Worm (Caenorhabditis elegans) whole organism, L4/young adult: ENCODE measurements around the gene nsun-1.

Experiments used
- W03F9.2 ChIP-seq: fragments of 150-350 bp; optimal IDR thresholded peaks from 2 replicates; lab custom pipeline; 2014; ENCODE audit warnings: missing biosample characterization, missing genetic modification characterization
- dao-5 ChIP-seq: sonication (generic microtip); optimal IDR thresholded peaks from 2 replicates; lab custom pipeline; 2016; ENCODE audit warnings: missing genotype, missing genetic modification characterization, moderate library complexity, missing compliant biosample characterization

DNA sequence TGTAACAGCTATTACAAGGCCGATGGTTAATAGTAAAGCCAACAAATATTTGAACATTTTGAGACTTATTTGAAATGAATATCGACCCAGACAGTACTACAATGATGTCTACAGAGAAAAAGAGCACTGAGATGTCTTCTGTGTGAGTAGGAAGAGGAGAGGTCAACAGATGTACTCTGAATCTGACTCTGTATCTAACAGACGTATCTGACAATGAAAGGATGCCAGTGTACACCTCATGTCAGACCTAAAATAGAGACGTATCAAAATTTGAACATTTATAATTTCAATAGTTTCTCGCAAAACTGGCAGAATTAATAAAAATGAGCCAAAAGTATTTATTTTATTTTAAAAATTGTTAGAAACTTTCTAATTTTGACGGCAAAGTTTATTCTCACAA is 52.7 kb downstream of the nsun-1 start, which contains the start of gene C24H12.8:
- TF ChIP-seq dao-5 (tag; lab: Kevin White, UChicago) = no peak
- no peak for TF ChIP-seq W03F9.2 (tag; lab: Kevin White, UChicago)
